Worm (Caenorhabditis elegans) whole organism, mixed stage, embryonic: Measurements from ENCODE around the gene clu-1.

ENCODE experiments used
- nhr-237 ChIP-seq: fragments of 150-350 bp; optimal IDR thresholded peaks from 2 replicates; lab custom pipeline; 2014; ENCODE audit warnings: missing biosample characterization, missing genetic modification characterization
- nhr-28 ChIP-seq: fragments of 150-350 bp; optimal IDR thresholded peaks from 2 replicates; lab custom pipeline; 2014; ENCODE audit warnings: missing biosample characterization, missing genetic modification characterization
- ztf-11 ChIP-seq: fragments of 150-350 bp; optimal IDR thresholded peaks from 2 replicates; lab custom pipeline; 2014; ENCODE audit warnings: missing biosample characterization, missing genetic modification characterization

DNA sequence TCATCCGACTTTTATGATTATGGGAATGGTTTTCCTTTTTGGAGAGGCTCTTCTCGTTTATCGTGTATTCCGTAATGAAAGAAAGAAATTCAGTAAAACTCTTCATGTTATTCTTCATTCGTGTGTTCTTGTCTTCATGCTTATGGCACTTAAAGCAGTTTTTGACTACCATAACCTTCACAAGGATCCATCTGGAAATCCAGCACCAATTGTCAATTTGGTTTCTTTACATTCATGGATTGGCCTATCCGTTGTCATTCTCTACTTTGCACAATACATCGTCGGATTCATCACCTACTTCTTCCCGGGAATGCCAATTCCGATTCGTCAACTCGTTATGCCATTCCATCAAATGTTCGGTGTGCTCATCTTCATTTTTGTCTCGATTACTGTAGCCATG is 9.6 kb downstream of the clu-1 start:
- TF ChIP-seq nhr-237 (tag; lab: Kevin White, UChicago), result no peak
- no peak for TF ChIP-seq ztf-11 (tag; lab: Kevin White, UChicago)
- no peak for TF ChIP-seq nhr-28 (tag; lab: Kevin White, UChicago)
